Worm (Caenorhabditis elegans) whole organism, L1 larva: Measurements from ENCODE around the gene C29F5.8.

Experiments used
- C34B4.2 ChIP-seq: sonication (generic microtip); optimal IDR thresholded peaks from 2 replicates; lab custom pipeline; 2017; ENCODE audit warnings: mild to moderate bottlenecking, missing genetic modification characterization, missing compliant biosample characterization
- F16B12.6 ChIP-seq: fragments of 150-350 bp; optimal IDR thresholded peaks from 2 replicates; lab custom pipeline; 2014; ENCODE audit warnings: missing biosample characterization, missing genetic modification characterization
- Y116A8C.19 ChIP-seq: sonication (generic microtip); optimal IDR thresholded peaks from 2 replicates; lab custom pipeline; 2016; ENCODE audit warnings: missing compliant biosample characterization, missing genetic modification characterization, borderline replicate concordance
- alr-1 ChIP-seq: fragments of 200-800 bp; sonication (Bioruptor generic); optimal IDR thresholded peaks from 2 replicates; lab custom pipeline; 2018; ENCODE audit warnings: borderline replicate concordance, mild to moderate bottlenecking, missing genetic modification characterization, missing compliant biosample characterization
- ama-1 ChIP-seq: fragments of 150-350 bp; optimal IDR thresholded peaks from 2 replicates; lab custom pipeline; 2014
- ceh-8 ChIP-seq: fragments of 200-800 bp; sonication (Bioruptor generic); optimal IDR thresholded peaks from 2 replicates; lab custom pipeline; 2018; ENCODE audit warnings: mild to moderate bottlenecking, missing genetic modification characterization, moderate library complexity, missing compliant biosample characterization
- ceh-82 ChIP-seq, 3 experiments: fragments of 150-350 bp in 1 of 3; sonication (generic microtip) in 2 of 3; optimal IDR thresholded peaks; 2 replicates each; lab custom pipeline; 2014 to 2017; ENCODE audit warnings: missing biosample characterization in 3 of 3, missing genetic modification characterization in 3 of 3
- ces-1 ChIP-seq: fragments of 150-350 bp; optimal IDR thresholded peaks from 2 replicates; lab custom pipeline; 2014; ENCODE audit warnings: missing biosample characterization, missing genetic modification reagents, missing genetic modification characterization
- dpl-1 ChIP-seq, 3 experiments: fragments of 150-350 bp in 2 of 3; sonication (generic microtip) in 1 of 3; optimal IDR thresholded peaks; 2 replicates each; lab custom pipeline; 2014 to 2017; ENCODE audit warnings: missing biosample characterization in 3 of 3, missing genetic modification characterization in 3 of 3, missing genetic modification reagents in 3 of 3
- dsc-1 ChIP-seq: sonication (generic microtip); optimal IDR thresholded peaks from 2 replicates; lab custom pipeline; 2016; ENCODE audit warnings: mild to moderate bottlenecking, missing genetic modification characterization, missing compliant biosample characterization
- efl-1 ChIP-seq, 4 experiments: fragments of 150-350 bp; optimal IDR thresholded peaks in 3 of 4; peaks in 1 of 4; 1 replicate in 1 of 4; 2 replicates in 3 of 4; lab custom pipeline; 2014; ENCODE audit warnings: missing biosample characterization in 2 of 4, missing genetic modification characterization in 2 of 4, missing genetic modification reagents in 2 of 4
- egl-13 ChIP-seq: sonication (generic microtip); optimal IDR thresholded peaks from 2 replicates; lab custom pipeline; 2016; ENCODE audit warnings: missing genotype, missing genetic modification reagents, missing genetic modification characterization, missing compliant biosample characterization
- elt-2 ChIP-seq: sonication (generic microtip); optimal IDR thresholded peaks from 2 replicates; lab custom pipeline; 2016; ENCODE audit warnings: missing genetic modification characterization, mild to moderate bottlenecking, inconsistent platforms, missing compliant biosample characterization, missing genetic modification reagents
- elt-3 ChIP-seq, 6 experiments: fragments of 150-350 bp in 1 of 6; sonication (generic microtip); optimal IDR thresholded peaks; 2 replicates each; lab custom pipeline; 2017 to 2018; ENCODE audit warnings: missing biosample characterization in 6 of 6, missing genetic modification characterization in 6 of 6, inconsistent platforms in 1 of 6
- fkh-10 ChIP-seq: sonication (generic microtip); optimal IDR thresholded peaks from 2 replicates; lab custom pipeline; 2017; ENCODE audit warnings: missing biosample characterization, missing genetic modification reagents, missing genetic modification characterization
- grh-1 ChIP-seq: fragments of 200-800 bp; sonication (Bioruptor generic); IDR thresholded peaks from 2 replicates; pipeline ENCODE4 v1.3.6; 2022; ENCODE audit warnings: missing genetic modification reagents, missing genetic modification characterization, missing compliant biosample characterization
- hlh-17 ChIP-seq: fragments of 200-800 bp; sonication (Bioruptor generic); optimal IDR thresholded peaks from 2 replicates; lab custom pipeline; 2018; ENCODE audit warnings: missing genetic modification characterization, mild to moderate bottlenecking, missing compliant biosample characterization, moderate library complexity, borderline replicate concordance
- hpl-2 ChIP-seq: fragments of 150-350 bp; optimal IDR thresholded peaks from 2 replicates; lab custom pipeline; 2014; ENCODE audit warnings: missing biosample characterization, missing genetic modification reagents, missing genetic modification characterization
- irx-1 ChIP-seq: sonication (generic microtip); optimal IDR thresholded peaks from 2 replicates; lab custom pipeline; 2016; ENCODE audit warnings: missing genetic modification characterization, missing compliant biosample characterization
- jun-1 ChIP-seq: fragments of 150-350 bp; optimal IDR thresholded peaks from 2 replicates; lab custom pipeline; 2014; ENCODE audit warnings: missing biosample characterization, missing genetic modification reagents, missing genetic modification characterization
- lin-13 ChIP-seq: fragments of 150-350 bp; optimal IDR thresholded peaks from 2 replicates; lab custom pipeline; 2014; ENCODE audit warnings: missing biosample characterization, missing genetic modification reagents, missing genetic modification characterization
- lin-14 ChIP-seq: fragments of 200-800 bp; sonication (Bioruptor generic); optimal IDR thresholded peaks from 2 replicates; lab custom pipeline; 2018; ENCODE audit warnings: mild to moderate bottlenecking, missing genetic modification characterization, moderate library complexity, missing compliant biosample characterization
- lin-35 ChIP-seq, 2 experiments: fragments of 150-350 bp; optimal IDR thresholded peaks; 2 replicates each; lab custom pipeline; 2014; ENCODE audit warnings: missing biosample characterization in 2 of 2, missing genetic modification characterization in 2 of 2, missing genetic modification reagents in 2 of 2
- mdl-1 ChIP-seq, 2 experiments: fragments of 150-350 bp; optimal IDR thresholded peaks; 2 replicates each; lab custom pipeline; 2014 to 2017; ENCODE audit warnings: missing biosample characterization in 2 of 2, missing genetic modification characterization in 2 of 2, inconsistent platforms in 1 of 2
- mef-2 ChIP-seq: fragments of 150-350 bp; optimal IDR thresholded peaks from 2 replicates; lab custom pipeline; 2014; ENCODE audit warnings: missing biosample characterization, missing genetic modification characterization
- mep-1 ChIP-seq: fragments of 150-350 bp; optimal IDR thresholded peaks from 2 replicates; lab custom pipeline; 2014; ENCODE audit warnings: missing biosample characterization, missing genetic modification characterization
- nhr-12 ChIP-seq: sonication (generic microtip); optimal IDR thresholded peaks from 2 replicates; lab custom pipeline; 2017; ENCODE audit warnings: missing biosample characterization, missing genetic modification characterization
- nhr-20 ChIP-seq: sonication (generic microtip); optimal IDR thresholded peaks from 2 replicates; lab custom pipeline; 2016; ENCODE audit warnings: mild to moderate bottlenecking, missing genetic modification characterization, missing compliant biosample characterization
- nhr-28 ChIP-seq: fragments of 150-350 bp; optimal IDR thresholded peaks from 2 replicates; lab custom pipeline; 2014; ENCODE audit warnings: missing biosample characterization, missing genetic modification characterization
- nhr-47 ChIP-seq: sonication (generic microtip); optimal IDR thresholded peaks from 2 replicates; lab custom pipeline; 2016; ENCODE audit warnings: mild to moderate bottlenecking, missing genetic modification characterization, moderate library complexity, missing compliant biosample characterization
- nhr-71 ChIP-seq: sonication (generic microtip); optimal IDR thresholded peaks from 2 replicates; lab custom pipeline; 2016; ENCODE audit warnings: mild to moderate bottlenecking, missing genetic modification characterization, moderate library complexity, missing compliant biosample characterization
- nhr-84 ChIP-seq: sonication (generic microtip); optimal IDR thresholded peaks from 2 replicates; lab custom pipeline; 2017; ENCODE audit warnings: missing biosample characterization, missing genetic modification characterization
- nhr-85 ChIP-seq: sonication (generic microtip); peaks from one replicate; lab custom pipeline; 2016; ENCODE audit warnings: missing genetic modification characterization, inconsistent platforms, missing compliant biosample characterization
- pag-3 ChIP-seq: sonication (generic microtip); optimal IDR thresholded peaks from 2 replicates; lab custom pipeline; 2017; ENCODE audit warnings: missing genetic modification characterization, mild to moderate bottlenecking, missing compliant biosample characterization, antibody characterized with exemption, borderline replicate concordance; ENCODE audit not compliant: insufficient read depth
- pax-3 ChIP-seq: fragments of 200-800 bp; sonication (Bioruptor generic); optimal IDR thresholded peaks from 2 replicates; lab custom pipeline; 2018; ENCODE audit warnings: mild to moderate bottlenecking, missing genetic modification characterization, moderate library complexity, missing compliant biosample characterization
- rnt-1 ChIP-seq: sonication (generic microtip); optimal IDR thresholded peaks from 2 replicates; lab custom pipeline; 2016; ENCODE audit warnings: mild to moderate bottlenecking, missing genetic modification characterization, moderate library complexity, missing compliant biosample characterization
- skn-1 ChIP-seq: fragments of 150-350 bp; optimal IDR thresholded peaks from 2 replicates; lab custom pipeline; 2014; ENCODE audit warnings: missing biosample characterization, missing genetic modification characterization
- snpc-4 ChIP-seq: fragments of 150-350 bp; optimal IDR thresholded peaks from 2 replicates; lab custom pipeline; 2014; ENCODE audit warnings: missing biosample characterization, missing genetic modification characterization
- sox-4 ChIP-seq: sonication (generic microtip); optimal IDR thresholded peaks from 2 replicates; lab custom pipeline; 2016; ENCODE audit warnings: missing genetic modification characterization, missing compliant biosample characterization
- sptf-1 ChIP-seq: fragments of 150-350 bp; optimal IDR thresholded peaks from 2 replicates; lab custom pipeline; 2014; ENCODE audit warnings: missing biosample characterization, missing genetic modification characterization
- swsn-7 ChIP-seq: sonication (generic microtip); optimal IDR thresholded peaks from 2 replicates; lab custom pipeline; 2016; ENCODE audit warnings: missing genetic modification characterization, missing compliant biosample characterization
- unc-130 ChIP-seq: fragments of 150-350 bp; optimal IDR thresholded peaks from 2 replicates; lab custom pipeline; 2017; ENCODE audit warnings: missing biosample characterization, missing genetic modification characterization, inconsistent platforms
- unc-30 ChIP-seq: sonication (generic microtip); optimal IDR thresholded peaks from 2 replicates; lab custom pipeline; 2017; ENCODE audit warnings: missing biosample characterization, missing genetic modification characterization
- unc-62 ChIP-seq: fragments of 150-350 bp; optimal IDR thresholded peaks from 2 replicates; lab custom pipeline; 2014; ENCODE audit warnings: missing biosample characterization, missing genetic modification reagents, missing genetic modification characterization
- zip-4 ChIP-seq: fragments of 200-800 bp; sonication (Bioruptor generic); optimal IDR thresholded peaks from 2 replicates; lab custom pipeline; 2018; ENCODE audit warnings: mild to moderate bottlenecking, missing genetic modification characterization, moderate library complexity, missing compliant biosample characterization
- ztf-4 ChIP-seq: fragments of 150-350 bp; optimal IDR thresholded peaks from 2 replicates; lab custom pipeline; 2014; ENCODE audit warnings: missing biosample characterization, missing genetic modification characterization

The C29F5.8 gene

ce11 chrII:6263685-6264084 is 42.5 kb upstream of the C29F5.8 start, which contains the start of gene F13H8.3:
Gene F13H8.3, plus strand, starts transcription at chrII:6263985.
- TF ChIP-seq Y116A8C.19 (tag; lab: Kevin White, UChicago) (no peak), ztf-4 (tag; lab: Kevin White, UChicago) (no peak), sptf-1 (no peak), mef-2 (tag; lab: Kevin White, UChicago) (no peak), nhr-12 (tag; lab: Kevin White, UChicago) (no peak), ceh-82 (tag; optimal IDR thresholded peaks at IDR 0.05; lab: Kevin White, UChicago) (no peak), mep-1 (tag; lab: Kevin White, UChicago) (no peak), nhr-84 (tag; lab: Kevin White, UChicago) (no peak), irx-1 (tag; lab: Kevin White, UChicago) (no peak), jun-1 (tag; lab: Kevin White, UChicago) (no peak), nhr-20 (tag; lab: Kevin White, UChicago) (no peak), alr-1 (tag; lab: Kevin White, UChicago) (no peak), rnt-1 (tag; lab: Kevin White, UChicago) (no peak), lin-14 (GFP tag; lab: Kevin White, UChicago) (no peak), F16B12.6 (no peak)

- TF ChIP-seq pag-3 (tag; lab: Kevin White, UChicago) (no peak), C34B4.2 (tag; lab: Kevin White, UChicago) (no peak), nhr-84 (tag; lab: Kevin White, UChicago) (no peak), egl-13 (no peak), hpl-2 (GFP tag; lab: Kevin White, UChicago) (no peak), snpc-4 (no peak), dpl-1 (GFP tag; optimal IDR thresholded peaks at IDR 0.05; lab: Kevin White, UChicago) (no peak), zip-4 (no peak), sox-4 (no peak), ama-1 (lab: Kevin White, UChicago) (no peak), ztf-4 (tag; lab: Kevin White, UChicago) (no peak), ceh-8 (GFP tag; lab: Kevin White, UChicago) (no peak), ces-1 (GFP tag; lab: Kevin White, UChicago) (no peak), lin-35 (GFP tag; optimal IDR thresholded peaks at IDR 0.05; lab: Kevin White, UChicago) (no peak), unc-130 (tag; lab: Kevin White, UChicago) (no peak), fkh-10 (no peak), sptf-1 (no peak), grh-1 (GFP tag; lab: Robert Waterston, UW) (no peak)
Observed at ce11 chrII:6267983-6268382, 38.2 kb upstream of the C29F5.8 start, which contains the start of gene F13H8.8. Gene F13H8.8, minus strand, starts transcription at chrII:6268083.

- TF ChIP-seq pag-3 (tag; lab: Kevin White, UChicago) (no peak), zip-4 (peak; percentile 54), elt-2 (peak; percentile 37), mdl-1 (tag; optimal IDR thresholded peaks at IDR 0.05; lab: Kevin White, UChicago) (peak in 1 of 2 experiments; percentile 75), unc-30 (tag; lab: Kevin White, UChicago) (no peak), hpl-2 (GFP tag; lab: Kevin White, UChicago) (no peak), pax-3 (tag; lab: Kevin White, UChicago) (peak; percentile 59), hlh-17 (GFP tag; lab: Kevin White, UChicago) (no peak), skn-1 (peak; percentile 44), nhr-20 (tag; lab: Kevin White, UChicago) (peak; percentile 84), dpl-1 (GFP tag; optimal IDR thresholded peaks at IDR 0.05; lab: Kevin White, UChicago) (peak; percentile 96 to 98 (median 97)), swsn-7 (peak; percentile 82), nhr-85 (tag; lab: Kevin White, UChicago) (peak; percentile 88), lin-13 (GFP tag; lab: Kevin White, UChicago) (peak; percentile 56), nhr-28 (tag; lab: Kevin White, UChicago) (no peak), mef-2 (tag; lab: Kevin White, UChicago) (no peak), nhr-71 (tag; lab: Kevin White, UChicago) (peak; percentile 90), lin-14 (GFP tag; lab: Kevin White, UChicago) (peak; percentile 75), unc-62 (GFP tag; lab: Kevin White, UChicago) (no peak), elt-3 (tag; optimal IDR thresholded peaks at IDR 0.05; lab: Kevin White, UChicago) (peak in 2 of 6 experiments; percentile 55), sox-4 (peak; percentile 25), efl-1 (optimal IDR thresholded peaks at IDR 0.05; lab: Kevin White, UChicago) (peak; percentile 97 to 99), efl-1 (GFP tag; optimal IDR thresholded peaks at IDR 0.05 in 1 of 2; lab: Kevin White, UChicago) (peak; percentile 98 to 100), lin-35 (GFP tag; optimal IDR thresholded peaks at IDR 0.05; lab: Kevin White, UChicago) (peak; percentile 96 to 98), nhr-47 (tag; lab: Kevin White, UChicago) (peak; percentile 91), nhr-84 (tag; lab: Kevin White, UChicago) (no peak), dsc-1 (tag; lab: Kevin White, UChicago) (peak; percentile 82)
Observed at ce11 chrII:6269805-6270414, 36.3 kb upstream of the C29F5.8 start, which contains the start of gene F13H8.2. Gene F13H8.2, plus strand, starts transcription at chrII:6270364.
